Worm (Caenorhabditis elegans) whole organism, dauer: ENCODE measurements around the gene C50F4.4.

Experiments
- unc-62 ChIP-seq: sonication (generic microtip); optimal IDR thresholded peaks from 2 replicates; lab custom pipeline; 2017; ENCODE audit warnings: missing biosample characterization, missing genetic modification reagents, missing genetic modification characterization

The C50F4.4 gene

ce11 chrV:9536505-9536904 is at the start of gene C50F4.4:
TSS of gene C50F4.4 (plus strand) at chrV:9536771.
- no peak for TF ChIP-seq unc-62 (GFP tag; lab: Kevin White, UChicago)

- no peak for TF ChIP-seq unc-62 (GFP tag; lab: Kevin White, UChicago)
Measured at ce11 chrV:9489411-9489810, 47.2 kb upstream of the C50F4.4 start, which contains the start of gene K06A4.10. TSS of gene K06A4.10 (minus strand) at chrV:9489800.

ce11 chrV:9491440-9492160 is 45.0 kb upstream of the C50F4.4 start, which contains the start of gene K06A4.7:
TSS of gene K06A4.7 (minus strand) at chrV:9491490.
- no peak for TF ChIP-seq unc-62 (GFP tag; lab: Kevin White, UChicago)

ce11 chrV:9492460-9492859 is 44.1 kb upstream of the C50F4.4 start:
- no peak for TF ChIP-seq unc-62 (GFP tag; lab: Kevin White, UChicago)

ce11 chrV:9496742-9497141 is 39.8 kb upstream of the C50F4.4 start, which contains the start of gene gsnl-1:
TSS of gene gsnl-1 (plus strand) at chrV:9497042.
- TF ChIP-seq unc-62 (GFP tag; lab: Kevin White, UChicago), result no peak

- no peak for TF ChIP-seq unc-62 (GFP tag; lab: Kevin White, UChicago)
Measured at ce11 chrV:9499295-9499694, 37.3 kb upstream of the C50F4.4 start.

- no peak for TF ChIP-seq unc-62 (GFP tag; lab: Kevin White, UChicago)
Measured at ce11 chrV:9500826-9501451, 35.6 kb upstream of the C50F4.4 start, which contains the start of gene swt-5. TSS of gene swt-5 (plus strand) at chrV:9501401.

ce11 chrV:9503152-9503817 is 33.3 kb upstream of the C50F4.4 start:
- TF ChIP-seq unc-62 (GFP tag; lab: Kevin White, UChicago), result no peak

- TF ChIP-seq unc-62 (GFP tag; lab: Kevin White, UChicago), result no peak
Measured at ce11 chrV:9504474-9504960, 32.1 kb upstream of the C50F4.4 start, which contains the start of gene haao-1. TSS of gene haao-1 (plus strand) at chrV:9504910.

ce11 chrV:9506931-9507330 is 29.6 kb upstream of the C50F4.4 start:
- no peak for TF ChIP-seq unc-62 (GFP tag; lab: Kevin White, UChicago)

ce11 chrV:9507742-9508141 is 28.8 kb upstream of the C50F4.4 start, which contains the start of gene acs-14:
TSS of gene acs-14 (plus strand) at chrV:9508132.
- no peak for TF ChIP-seq unc-62 (GFP tag; lab: Kevin White, UChicago)

ce11 chrV:9509597-9509996 is 27.0 kb upstream of the C50F4.4 start:
- no peak for TF ChIP-seq unc-62 (GFP tag; lab: Kevin White, UChicago)

ce11 chrV:9513590-9513989 is 23.0 kb upstream of the C50F4.4 start, which contains the start of gene eif-2Bdelta:
TSS of gene eif-2Bdelta (plus strand) at chrV:9513824.
- TF ChIP-seq unc-62 (GFP tag; lab: Kevin White, UChicago), result no peak

ce11 chrV:9516280-9516679 is 20.3 kb upstream of the C50F4.4 start:
- TF ChIP-seq unc-62 (GFP tag; lab: Kevin White, UChicago), result no peak

ce11 chrV:9518832-9519231 is 17.7 kb upstream of the C50F4.4 start, which contains the start of gene C50F4.8:
TSS of gene C50F4.8 (minus strand) at chrV:9518859.
- TF ChIP-seq unc-62 (GFP tag; lab: Kevin White, UChicago), result no peak

- TF ChIP-seq unc-62 (GFP tag; lab: Kevin White, UChicago), result no peak
Measured at ce11 chrV:9521697-9522096, 14.9 kb upstream of the C50F4.4 start.
